Fruit fly (Drosophila melanogaster) whole organism, prepupa: ENCODE measurements around the gene beag.

Experiments used
- CG32006 ChIP-seq: fragments of 200-800 bp; sonication (Bioruptor generic); optimal IDR thresholded peaks from 3 replicates; lab custom pipeline; 2017; ENCODE audit warnings: missing biosample characterization, mild to moderate bottlenecking, missing genetic modification characterization
- CG34406 ChIP-seq: fragments of 200-800 bp; sonication (Bioruptor generic); optimal IDR thresholded peaks from 3 replicates; lab custom pipeline; 2016; ENCODE audit warnings: missing biosample characterization, missing genetic modification characterization
- Hr39 ChIP-seq: fragments of 200-800 bp; sonication (Bioruptor generic); optimal IDR thresholded peaks from 2 replicates; lab custom pipeline; 2016; ENCODE audit warnings: missing biosample characterization, missing genetic modification characterization
- Hr4 ChIP-seq: fragments of 200-800 bp; sonication (Bioruptor generic); optimal IDR thresholded peaks from 3 replicates; lab custom pipeline; 2016; ENCODE audit warnings: missing biosample characterization, missing genetic modification characterization
- eg ChIP-seq: fragments of 200-800 bp; sonication (Bioruptor generic); IDR thresholded peaks from 3 replicates; pipeline ENCODE4 v1.3.6; 2022; ENCODE audit warnings: missing biosample characterization, missing genetic modification characterization

- TF ChIP-seq CG34406 (GFP tag; lab: Kevin White, UChicago): no peak
- TF ChIP-seq Hr39: no peak
- no peak for TF ChIP-seq CG32006 (GFP tag; lab: Kevin White, UChicago)
- TF ChIP-seq eg (GFP tag; lab: Robert Waterston, UW): no peak
- TF ChIP-seq Hr4: no peak
Observed at dm6 chr3R:9028690-9029089, 36.2 kb downstream of the beag start.
